Fruit fly (Drosophila melanogaster): ENCODE measurements around the gene Cln3.

The Cln3 gene

DNA sequence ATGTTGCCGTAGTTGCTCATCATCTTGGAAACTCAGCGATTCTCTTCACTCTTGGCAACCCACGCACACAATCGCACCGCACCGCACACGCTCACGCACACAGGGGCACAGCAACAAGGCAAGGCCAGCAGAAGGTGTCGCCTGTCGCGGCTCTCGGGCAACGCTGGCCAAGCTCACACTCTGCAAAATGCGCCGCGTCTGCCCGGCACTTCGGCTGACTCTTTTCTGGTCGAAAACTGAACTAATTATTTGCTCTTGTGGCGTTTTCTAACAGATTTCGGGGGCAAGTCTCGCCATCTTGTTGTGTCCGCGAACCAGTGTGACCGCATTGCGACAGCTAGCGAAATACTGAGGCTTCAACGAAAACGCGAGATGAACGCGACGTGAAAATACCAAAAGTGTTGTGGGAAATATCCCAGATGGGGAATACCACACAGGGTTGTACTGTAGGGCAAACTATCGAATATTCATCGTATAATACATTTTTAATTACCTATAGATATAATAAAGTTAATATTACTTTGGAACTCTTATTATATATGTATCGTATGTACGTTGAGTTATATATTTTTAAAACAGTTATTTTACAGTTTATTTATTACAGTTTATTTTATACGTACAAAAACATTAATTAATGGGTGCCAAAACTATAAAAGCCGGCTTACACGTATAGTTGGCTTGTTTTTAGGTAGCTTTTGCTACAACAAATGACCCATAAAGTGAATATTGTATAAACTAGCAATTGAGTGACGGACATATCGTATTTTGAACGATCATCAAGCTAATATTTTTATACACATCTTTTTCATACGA lies 32.5 kb upstream of the Cln3 start, which contains the start of the genes MED19 and CG7430 (continued):
- no peak for TF ChIP-seq schlank (tag; optimal IDR thresholded peaks at IDR 0.05)
- peak; percentile 48 for TF ChIP-seq HLH4C (GFP tag; IDR thresholded peaks at IDR 0.05; ENCODE audit: partially characterized antibody)
- no peak for TF ChIP-seq Hsf (GFP tag; optimal IDR thresholded peaks at IDR 0.05)
- peak; percentile 48 for TF ChIP-seq CG15514 (GFP tag; optimal IDR thresholded peaks at IDR 0.05)
- TF ChIP-seq CG3281 (GFP tag; optimal IDR thresholded peaks at IDR 0.05) = peak; percentile 50
- TF ChIP-seq cwo (GFP tag; optimal IDR thresholded peaks at IDR 0.05) = no peak
- TF ChIP-seq pita (GFP tag; optimal IDR thresholded peaks at IDR 0.05) = no peak
- TF ChIP-seq dmrt99B (tag; optimal IDR thresholded peaks at IDR 0.05) = no peak
- peak; percentile 17; the same call in 2 of the 3 replicates for TF ChIP-seq Doc3 (GFP tag; IDR thresholded peaks at IDR 0.05; ENCODE audit: partially characterized antibody)
- no peak for TF ChIP-seq CG6254 (GFP tag; optimal IDR thresholded peaks at IDR 0.05)
- TF ChIP-seq CG17802 (tag; optimal IDR thresholded peaks at IDR 0.05) = no peak
- TF ChIP-seq crol (GFP tag; IDR thresholded peaks at IDR 0.05) = no peak
- peak; percentile 59 for TF ChIP-seq hbn (GFP tag; IDR thresholded peaks at IDR 0.05; ENCODE audit: partially characterized antibody)
- no peak for TF ChIP-seq exex (tag; optimal IDR thresholded peaks at IDR 0.05)
- peak; percentile 47 for TF ChIP-seq CG9932 (GFP tag; IDR thresholded peaks at IDR 0.05)
- TF ChIP-seq CG7372 (GFP tag; IDR thresholded peaks at IDR 0.05) = no peak
- TF ChIP-seq CG8388 (GFP tag; optimal IDR thresholded peaks at IDR 0.05) = no peak
- TF ChIP-seq CG6689 (GFP tag; IDR thresholded peaks at IDR 0.05) = no peak
- TF ChIP-seq dati (GFP tag; IDR thresholded peaks at IDR 0.05) = no peak
- no peak for TF ChIP-seq ATbp (GFP tag; optimal IDR thresholded peaks at IDR 0.05)
- TF ChIP-seq C15 (GFP tag; IDR thresholded peaks at IDR 0.05) = no peak
- TF ChIP-seq stc (GFP tag; IDR thresholded peaks at IDR 0.05) = no peak
- no peak for TF ChIP-seq zf30C (GFP tag; optimal IDR thresholded peaks at IDR 0.05)
- TF ChIP-seq CG1024 (GFP tag; IDR thresholded peaks at IDR 0.05) = no peak
- TF ChIP-seq crc (GFP tag; optimal IDR thresholded peaks at IDR 0.05) = no peak
- no peak for TF ChIP-seq D19B (GFP tag; optimal IDR thresholded peaks at IDR 0.05)
- no peak for TF ChIP-seq ab (GFP tag; optimal IDR thresholded peaks at IDR 0.05)
- no peak for TF ChIP-seq gce (GFP tag; IDR thresholded peaks at IDR 0.05)
- peak; percentile 2 for TF ChIP-seq Dad (GFP tag; optimal IDR thresholded peaks at IDR 0.05)
- no peak for TF ChIP-seq CG4730 (GFP tag; IDR thresholded peaks at IDR 0.05)
- peak in 1 of 2 experiments; percentile 34 for TF ChIP-seq crp (GFP tag; optimal IDR thresholded peaks at IDR 0.05)
- TF ChIP-seq CG10274 (GFP tag; optimal IDR thresholded peaks at IDR 0.05) = no peak
- TF ChIP-seq CG13894 (tag; optimal IDR thresholded peaks at IDR 0.05) = peak; percentile 17
- peak; percentile 15 for TF ChIP-seq CG4282 (GFP tag; optimal IDR thresholded peaks at IDR 0.05)
- no peak for TF ChIP-seq sima (GFP tag; optimal IDR thresholded peaks at IDR 0.05)
- TF ChIP-seq CG17361 (GFP tag; IDR thresholded peaks at IDR 0.05) = peak; percentile 54; the same call in 2 of the 3 replicates
- TF ChIP-seq Lpt (GFP tag; optimal IDR thresholded peaks at IDR 0.05) = no peak
- no peak for TF ChIP-seq CG15601 (tag; optimal IDR thresholded peaks at IDR 0.05)
- TF ChIP-seq Adf1 (GFP tag; IDR thresholded peaks at IDR 0.05) = peak; percentile 36; the same call in 1 of the 2 replicates
- TF ChIP-seq CG33213 (GFP tag; optimal IDR thresholded peaks at IDR 0.05) = peak; percentile 45
- no peak for TF ChIP-seq CG10366 (GFP tag; IDR thresholded peaks at IDR 0.05)
- no peak for TF ChIP-seq da (GFP tag; optimal IDR thresholded peaks at IDR 0.05)
- TF ChIP-seq CG17612 (GFP tag; IDR thresholded peaks at IDR 0.05) = no peak
- no peak for TF ChIP-seq sc (optimal IDR thresholded peaks at IDR 0.05)
- TF ChIP-seq sc (GFP tag; optimal IDR thresholded peaks at IDR 0.05) = no peak
- peak; percentile 79 for TF ChIP-seq Lhr (GFP tag; optimal IDR thresholded peaks at IDR 0.05)
- no peak for TF ChIP-seq TFAM (GFP tag; optimal IDR thresholded peaks at IDR 0.05)
- TF ChIP-seq tio (GFP tag; optimal IDR thresholded peaks at IDR 0.05) = no peak
- TF ChIP-seq ind (GFP tag; optimal IDR thresholded peaks at IDR 0.05) = no peak
- TF ChIP-seq CG15073 (GFP tag; optimal IDR thresholded peaks at IDR 0.05) = no peak

Measured in whole organism, embryonic.